Worm (Caenorhabditis elegans) whole organism, young adult: ENCODE data around the gene cul-4.

Source experiments
- B0019.2 ChIP-seq: fragments of 200-800 bp; sonication (Bioruptor generic); conservative IDR thresholded peaks from 2 replicates; pipeline ENCODE4 v1.3.6; 2022; ENCODE audit warnings: missing genetic modification reagents, missing genetic modification characterization, missing compliant biosample characterization
- B0035.1 ChIP-seq: sonication (generic microtip); optimal IDR thresholded peaks from 2 replicates; lab custom pipeline; 2016; ENCODE audit warnings: missing genetic modification characterization, mild to moderate bottlenecking, missing compliant biosample characterization, missing genotype, missing genetic modification reagents
- C06A6.2 ChIP-seq: fragments of 200-800 bp; sonication (Bioruptor generic); conservative IDR thresholded peaks from 2 replicates; pipeline ENCODE4 v1.3.6; 2022; ENCODE audit warnings: missing genetic modification characterization, missing compliant biosample characterization
- D2030.7 ChIP-seq: fragments of 200-800 bp; sonication (Bioruptor generic); IDR thresholded peaks from 2 replicates; pipeline ENCODE4 v1.3.6; 2022; ENCODE audit warnings: missing genetic modification reagents, missing genetic modification characterization, missing compliant biosample characterization
- F22D6.2 ChIP-seq: sonication (generic microtip); optimal IDR thresholded peaks from 2 replicates; lab custom pipeline; 2016; ENCODE audit warnings: mild to moderate bottlenecking, missing genetic modification characterization, missing compliant biosample characterization
- F23B12.7 ChIP-seq: sonication (generic microtip); optimal IDR thresholded peaks from 2 replicates; lab custom pipeline; 2017; ENCODE audit warnings: missing genetic modification characterization, mild to moderate bottlenecking, missing compliant biosample characterization, antibody characterized with exemption, moderate library complexity; ENCODE audit not compliant: insufficient read depth
- Y53G8AR.9 ChIP-seq: fragments of 200-800 bp; sonication (Bioruptor generic); conservative IDR thresholded peaks from 2 replicates; pipeline ENCODE4 v1.3.6; 2022; ENCODE audit warnings: missing genetic modification reagents, missing genetic modification characterization, missing compliant biosample characterization
- Y56A3A.18 ChIP-seq: fragments of 200-800 bp; sonication (Bioruptor generic); IDR thresholded peaks from 2 replicates; pipeline ENCODE4 v1.3.6; 2022; ENCODE audit warnings: missing genetic modification reagents, missing genetic modification characterization, missing compliant biosample characterization
- Y79H2A.3 ChIP-seq: fragments of 200-800 bp; sonication (Bioruptor generic); conservative IDR thresholded peaks from 2 replicates; pipeline ENCODE4 v1.3.6; 2022; ENCODE audit warnings: missing genetic modification reagents, missing genetic modification characterization, missing compliant biosample characterization
- akir-1 ChIP-seq: fragments of 200-800 bp; sonication (Bioruptor generic); optimal IDR thresholded peaks from 2 replicates; lab custom pipeline; 2018; ENCODE audit warnings: mild to moderate bottlenecking, missing genetic modification characterization, moderate library complexity, missing compliant biosample characterization
- aptf-3 ChIP-seq: fragments of 200-800 bp; sonication (Bioruptor generic); IDR thresholded peaks from 2 replicates; pipeline ENCODE4 v1.3.6; 2022; ENCODE audit warnings: missing genetic modification characterization, missing compliant biosample characterization
- atf-7 ChIP-seq: sonication (generic microtip); optimal IDR thresholded peaks from 2 replicates; lab custom pipeline; 2017; ENCODE audit warnings: mild to moderate bottlenecking, missing genetic modification characterization, missing compliant biosample characterization
- bed-1 ChIP-seq: fragments of 200-800 bp; sonication (Bioruptor generic); IDR thresholded peaks from 2 replicates; pipeline ENCODE4 v1.3.6; 2022; ENCODE audit warnings: missing genetic modification reagents, missing genetic modification characterization, missing compliant biosample characterization
- bed-2 ChIP-seq: fragments of 200-800 bp; sonication (Bioruptor generic); IDR thresholded peaks from 2 replicates; pipeline ENCODE4 v1.3.6; 2022; ENCODE audit warnings: missing genetic modification reagents, missing genetic modification characterization, missing compliant biosample characterization
- ccch-3 ChIP-seq: fragments of 200-800 bp; sonication (Bioruptor generic); optimal IDR thresholded peaks from 2 replicates; lab custom pipeline; 2018; ENCODE audit warnings: mild to moderate bottlenecking, missing genetic modification characterization, missing compliant biosample characterization
- cebp-2 ChIP-seq: fragments of 200-800 bp; sonication (Bioruptor generic); IDR thresholded peaks from 2 replicates; pipeline ENCODE4 v1.3.6; 2022; ENCODE audit warnings: missing genetic modification characterization, missing compliant biosample characterization
- ceh-27 ChIP-seq: fragments of 200-800 bp; sonication (Bioruptor generic); optimal IDR thresholded peaks from 2 replicates; lab custom pipeline; 2018; ENCODE audit warnings: mild to moderate bottlenecking, missing genetic modification characterization, moderate library complexity, missing compliant biosample characterization
- ceh-40 ChIP-seq: fragments of 200-800 bp; sonication (Bioruptor generic); IDR thresholded peaks from 2 replicates; pipeline ENCODE4 v1.3.6; 2022; ENCODE audit warnings: missing genetic modification characterization, missing compliant biosample characterization
- ceh-58 ChIP-seq: fragments of 200-800 bp; sonication (Bioruptor generic); IDR thresholded peaks from 2 replicates; pipeline ENCODE4 v1.3.6; 2022; ENCODE audit warnings: missing genetic modification characterization, missing compliant biosample characterization
- ceh-79 ChIP-seq: sonication (generic microtip); optimal IDR thresholded peaks from 2 replicates; lab custom pipeline; 2017; ENCODE audit warnings: mild to moderate bottlenecking, missing genetic modification characterization, missing compliant biosample characterization
- ceh-91 ChIP-seq: fragments of 200-800 bp; sonication (Bioruptor generic); IDR thresholded peaks from 2 replicates; pipeline ENCODE4 v1.3.6; 2022; ENCODE audit warnings: missing genetic modification reagents, missing genetic modification characterization, missing compliant biosample characterization
- chd-7 ChIP-seq: sonication (generic microtip); optimal IDR thresholded peaks from 2 replicates; lab custom pipeline; 2016; ENCODE audit warnings: mild to moderate bottlenecking, missing genetic modification characterization, moderate library complexity, missing compliant biosample characterization
- die-1 ChIP-seq: sonication (generic microtip); optimal IDR thresholded peaks from 2 replicates; lab custom pipeline; 2016; ENCODE audit warnings: missing genotype, mild to moderate bottlenecking, missing genetic modification characterization, missing compliant biosample characterization
- efl-1 ChIP-seq: fragments of 150-350 bp; optimal IDR thresholded peaks from 2 replicates; lab custom pipeline; 2014; ENCODE audit warnings: missing biosample characterization, missing genetic modification reagents, missing genetic modification characterization
- egl-44 ChIP-seq: fragments of 200-800 bp; sonication (Bioruptor generic); IDR thresholded peaks from 2 replicates; pipeline ENCODE4 v1.3.6; 2022; ENCODE audit warnings: missing genetic modification reagents, missing genetic modification characterization, missing compliant biosample characterization
- gei-17 ChIP-seq: fragments of 200-800 bp; sonication (Bioruptor generic); optimal IDR thresholded peaks from 2 replicates; lab custom pipeline; 2018; ENCODE audit warnings: mild to moderate bottlenecking, missing genetic modification characterization, missing compliant biosample characterization
- hlh-26 ChIP-seq: fragments of 200-800 bp; sonication (Bioruptor generic); conservative IDR thresholded peaks from 2 replicates; pipeline ENCODE4 v1.3.6; 2022; ENCODE audit warnings: missing genetic modification reagents, missing genetic modification characterization, missing compliant biosample characterization
- hmg-1.2 ChIP-seq: fragments of 200-800 bp; sonication (Bioruptor generic); IDR thresholded peaks from 2 replicates; pipeline ENCODE4 v1.3.6; 2022; ENCODE audit warnings: missing genetic modification reagents, missing genetic modification characterization, missing compliant biosample characterization
- lag-1 ChIP-seq: fragments of 200-800 bp; sonication (Bioruptor generic); IDR thresholded peaks from 2 replicates; pipeline ENCODE4 v1.3.6; 2022; ENCODE audit warnings: missing genetic modification reagents, missing genetic modification characterization, missing compliant biosample characterization
- let-607 ChIP-seq, 2 experiments: fragments of 200-800 bp in 1 of 2; sonication (Bioruptor generic) in 1 of 2; sonication (generic microtip) in 1 of 2; optimal IDR thresholded peaks; 2 replicates each; lab custom pipeline; 2016 to 2018; ENCODE audit warnings: mild to moderate bottlenecking in 2 of 2, missing compliant biosample characterization in 2 of 2, missing genetic modification characterization in 2 of 2, moderate library complexity in 2 of 2, missing genotype in 1 of 2
- lin-35 ChIP-seq, 3 experiments: fragments of 150-350 bp in 2 of 3; sonication (generic microtip) in 1 of 3; optimal IDR thresholded peaks; 2 replicates each; lab custom pipeline; 2014 to 2018; ENCODE audit warnings: missing biosample characterization in 3 of 3, missing genetic modification characterization in 3 of 3, missing genetic modification reagents in 3 of 3
- lin-40 ChIP-seq: sonication (generic microtip); optimal IDR thresholded peaks from 2 replicates; lab custom pipeline; 2016; ENCODE audit warnings: missing genetic modification characterization, mild to moderate bottlenecking, missing compliant biosample characterization, missing genotype, missing genetic modification reagents
- lsy-27 ChIP-seq: sonication (generic microtip); optimal IDR thresholded peaks from 2 replicates; lab custom pipeline; 2017; ENCODE audit warnings: missing genetic modification characterization, mild to moderate bottlenecking, missing compliant biosample characterization, antibody characterized with exemption, missing genotype, borderline replicate concordance; ENCODE audit not compliant: insufficient read depth
- madf-8 ChIP-seq: fragments of 200-800 bp; sonication (Bioruptor generic); conservative IDR thresholded peaks from 2 replicates; pipeline ENCODE4 v1.3.6; 2022; ENCODE audit warnings: missing genetic modification reagents, missing genetic modification characterization, missing compliant biosample characterization
- mes-4 ChIP-seq: sonication (generic microtip); optimal IDR thresholded peaks from 2 replicates; lab custom pipeline; 2016; ENCODE audit warnings: missing genotype, missing genetic modification characterization, missing compliant biosample characterization
- nhr-120 ChIP-seq: fragments of 200-800 bp; sonication (Bioruptor generic); IDR thresholded peaks from 2 replicates; pipeline ENCODE4 v1.3.6; 2022; ENCODE audit warnings: missing genetic modification characterization, missing compliant biosample characterization
- nhr-27 ChIP-seq: fragments of 200-800 bp; sonication (Bioruptor generic); optimal IDR thresholded peaks from 2 replicates; lab custom pipeline; 2018; ENCODE audit warnings: mild to moderate bottlenecking, missing genetic modification characterization, moderate library complexity, missing compliant biosample characterization
- pbrm-1 ChIP-seq: fragments of 200-800 bp; sonication (Bioruptor generic); IDR thresholded peaks from 2 replicates; pipeline ENCODE4 v1.3.6; 2022; ENCODE audit warnings: missing genetic modification reagents, missing genetic modification characterization, missing compliant biosample characterization
- pha-4 ChIP-seq: fragments of 150-350 bp; sonication (generic microtip); optimal IDR thresholded peaks from 2 replicates; lab custom pipeline; 2014; ENCODE audit warnings: missing biosample characterization, missing genetic modification reagents, missing genetic modification characterization
- sea-2 ChIP-seq: fragments of 200-800 bp; sonication (Bioruptor generic); IDR thresholded peaks from 2 replicates; pipeline ENCODE4 v1.3.6; 2022; ENCODE audit warnings: missing genetic modification characterization, missing compliant biosample characterization
- snpc-4 ChIP-seq, 5 experiments: fragments of 150-350 bp in 1 of 5; sonication (generic microtip) in 4 of 5; optimal IDR thresholded peaks; 2 replicates each; lab custom pipeline; 2014 to 2018; ENCODE audit warnings: missing genetic modification characterization in 5 of 5, missing biosample characterization in 3 of 5, antibody characterized with exemption in 2 of 5, mild to moderate bottlenecking in 2 of 5, missing compliant biosample characterization in 2 of 5, missing genotype in 2 of 5, moderate library complexity in 2 of 5, missing genetic modification reagents in 1 of 5
- sptf-2 ChIP-seq: fragments of 200-800 bp; sonication (Bioruptor generic); optimal IDR thresholded peaks from 2 replicates; lab custom pipeline; 2018; ENCODE audit warnings: mild to moderate bottlenecking, missing genetic modification characterization, missing compliant biosample characterization
- tbp1 ChIP-seq: fragments of 200-800 bp; sonication (Bioruptor generic); optimal IDR thresholded peaks from 2 replicates; lab custom pipeline; 2018; ENCODE audit warnings: mild to moderate bottlenecking, missing genetic modification characterization, missing compliant biosample characterization
- unc-130 ChIP-seq: sonication (generic microtip); optimal IDR thresholded peaks from 2 replicates; lab custom pipeline; 2016; ENCODE audit warnings: missing genetic modification reagents, missing genetic modification characterization, missing compliant biosample characterization
- unc-62 ChIP-seq: fragments of 150-350 bp; optimal IDR thresholded peaks from 2 replicates; lab custom pipeline; 2014; ENCODE audit warnings: missing biosample characterization, missing genetic modification reagents, missing genetic modification characterization
- zfh-2 ChIP-seq: fragments of 200-800 bp; sonication (Bioruptor generic); conservative IDR thresholded peaks from 2 replicates; pipeline ENCODE4 v1.3.6; 2022; ENCODE audit warnings: missing genetic modification reagents, missing genetic modification characterization, missing compliant biosample characterization
- ztf-22 ChIP-seq: fragments of 200-800 bp; sonication (Bioruptor generic); optimal IDR thresholded peaks from 2 replicates; lab custom pipeline; 2018; ENCODE audit warnings: mild to moderate bottlenecking, missing genetic modification characterization, moderate library complexity, missing compliant biosample characterization
- ztf-6 ChIP-seq: fragments of 200-800 bp; sonication (Bioruptor generic); IDR thresholded peaks from 2 replicates; pipeline ENCODE4 v1.3.6; 2022; ENCODE audit warnings: missing genetic modification reagents, missing genetic modification characterization, missing compliant biosample characterization

cul-4 gene

ce11 chrII:7353027-7353426 is 51.1 kb downstream of the cul-4 start (continued):
- TF ChIP-seq unc-130 (GFP tag; lab: Kevin White, UChicago) (peak; percentile 42), lin-35 (GFP tag; optimal IDR thresholded peaks at IDR 0.05; lab: Kevin White, UChicago) (no peak), ceh-79 (tag; lab: Kevin White, UChicago) (no peak), ccch-3 (GFP tag; lab: Kevin White, UChicago) (no peak), ceh-58 (GFP tag; lab: Robert Waterston, UW) (no peak), let-607 (tag; optimal IDR thresholded peaks at IDR 0.05; lab: Kevin White, UChicago) (no peak), egl-44 (no peak), atf-7 (tag; lab: Kevin White, UChicago) (no peak), hmg-1.2 (GFP tag; lab: Robert Waterston, UW) (peak; percentile 30; the same call in 1 of the 2 replicates), ztf-6 (GFP tag; lab: Robert Waterston, UW) (no peak), chd-7 (no peak), efl-1 (GFP tag; lab: Kevin White, UChicago) (peak; percentile 73), akir-1 (GFP tag; lab: Kevin White, UChicago) (no peak), F23B12.7 (no peak), ztf-22 (GFP tag; lab: Kevin White, UChicago) (no peak), die-1 (tag; lab: Kevin White, UChicago) (no peak), bed-1 (no peak), lag-1 (GFP tag; lab: Robert Waterston, UW) (no peak), ceh-40 (no peak), nhr-27 (tag; lab: Kevin White, UChicago) (no peak), Y53G8AR.9 (GFP tag; lab: Robert Waterston, UW) (no peak), D2030.7 (GFP tag; lab: Robert Waterston, UW) (peak; percentile 55), bed-2 (GFP tag; lab: Robert Waterston, UW) (no peak), aptf-3 (GFP tag; lab: Robert Waterston, UW) (no peak), tbp1 (GFP tag; lab: Kevin White, UChicago) (no peak), ceh-27 (GFP tag; lab: Kevin White, UChicago) (no peak), mes-4 (no peak), sptf-2 (GFP tag; lab: Kevin White, UChicago) (no peak), lsy-27 (tag; lab: Kevin White, UChicago) (no peak), Y79H2A.3 (GFP tag; lab: Robert Waterston, UW) (no peak), unc-62 (no peak), madf-8 (GFP tag; lab: Robert Waterston, UW) (peak; percentile 56; the same call in 1 of the 2 replicates), C06A6.2 (GFP tag; lab: Robert Waterston, UW) (no peak), B0035.1 (tag; lab: Kevin White, UChicago) (no peak), ceh-91 (GFP tag; lab: Robert Waterston, UW) (peak; percentile 58), B0019.2 (GFP tag; lab: Robert Waterston, UW) (no peak), snpc-4 (GFP tag; optimal IDR thresholded peaks at IDR 0.05; lab: Kevin White, UChicago) (peak; percentile 3), snpc-4 (tag; optimal IDR thresholded peaks at IDR 0.05; lab: Kevin White, UChicago) (peak in 1 of 4 experiments; percentile 8), pbrm-1 (0 out of 2 replicates have a peak, but pooled peaks have one; percentile 16), pha-4 (tag; lab: Kevin White, UChicago) (no peak), nhr-120 (GFP tag; lab: Robert Waterston, UW) (no peak), zfh-2 (GFP tag; lab: Robert Waterston, UW) (no peak), lin-40 (tag; lab: Kevin White, UChicago) (no peak), Y56A3A.18 (no peak), cebp-2 (GFP tag; lab: Robert Waterston, UW) (no peak), gei-17 (GFP tag; lab: Kevin White, UChicago) (no peak), F22D6.2 (no peak), sea-2 (GFP tag; lab: Robert Waterston, UW) (no peak), hlh-26 (no peak)
